Worm (Caenorhabditis elegans): Measurements from ENCODE around the gene cest-8.

Gene cest-8

ce11 chrX:12219477-12219876, at the start of gene cest-8:
cest-8 (plus strand) TSS chrX:12219660.
- TF ChIP-seq egl-27 (tag; optimal IDR thresholded peaks at IDR 0.05) (no peak), lin-39 (tag; optimal IDR thresholded peaks at IDR 0.05) (no peak), gmeb-1 (tag; optimal IDR thresholded peaks at IDR 0.05) (no peak), elt-3 (tag; optimal IDR thresholded peaks at IDR 0.05) (no peak), lin-13 (GFP tag; optimal IDR thresholded peaks at IDR 0.05) (no peak), ztf-11 (tag; optimal IDR thresholded peaks at IDR 0.05) (no peak), ama-1 (optimal IDR thresholded peaks at IDR 0.05) (no peak), unc-55 (GFP tag; optimal IDR thresholded peaks at IDR 0.05) (no peak), aly-2 (tag; optimal IDR thresholded peaks at IDR 0.05) (no peak), mbf-1 (tag; optimal IDR thresholded peaks at IDR 0.05) (no peak), F13H6.1 (tag; optimal IDR thresholded peaks at IDR 0.05) (no peak), snpc-4 (tag; optimal IDR thresholded peaks at IDR 0.05) (no peak), unc-62 (GFP tag; optimal IDR thresholded peaks at IDR 0.05) (no peak), skn-1 (tag; optimal IDR thresholded peaks at IDR 0.05) (no peak), nhr-25 (tag; optimal IDR thresholded peaks at IDR 0.05) (no peak), nhr-77 (tag; optimal IDR thresholded peaks at IDR 0.05) (no peak)

- peak; percentile 48 for TF ChIP-seq nhr-6 (tag; optimal IDR thresholded peaks at IDR 0.05)
- TF ChIP-seq mdl-1 (tag; optimal IDR thresholded peaks at IDR 0.05): peak; percentile 60 to 81
- TF ChIP-seq lsy-2 (tag; optimal IDR thresholded peaks at IDR 0.05): peak; percentile 48 to 74
- TF ChIP-seq alr-1 (tag; optimal IDR thresholded peaks at IDR 0.05): no peak
- no peak for TF ChIP-seq mbf-1 (tag; optimal IDR thresholded peaks at IDR 0.05)
- no peak for TF ChIP-seq nhr-237 (tag; optimal IDR thresholded peaks at IDR 0.05)
- TF ChIP-seq sma-3 (GFP tag; optimal IDR thresholded peaks at IDR 0.05): peak; percentile 22
- peak; percentile 87 for TF ChIP-seq F13H6.1 (tag; optimal IDR thresholded peaks at IDR 0.05)
- TF ChIP-seq nhr-10 (tag; optimal IDR thresholded peaks at IDR 0.05): no peak
- TF ChIP-seq sem-4 (tag; optimal IDR thresholded peaks at IDR 0.05): peak; percentile 57
- no peak for TF ChIP-seq skn-1 (tag; optimal IDR thresholded peaks at IDR 0.05)
- TF ChIP-seq snpc-4 (tag; optimal IDR thresholded peaks at IDR 0.05): peak; percentile 60
- peak; percentile 86 for TF ChIP-seq nhr-25 (tag; optimal IDR thresholded peaks at IDR 0.05)
- TF ChIP-seq mab-5 (tag; optimal IDR thresholded peaks at IDR 0.05): peak; percentile 69
- TF ChIP-seq lin-11 (tag; optimal IDR thresholded peaks at IDR 0.05): peak; percentile 84
- TF ChIP-seq elt-1 (tag; optimal IDR thresholded peaks at IDR 0.05): peak; percentile 36
- no peak for TF ChIP-seq ceh-82 (tag; optimal IDR thresholded peaks at IDR 0.05)
- no peak for TF ChIP-seq unc-39 (tag; optimal IDR thresholded peaks at IDR 0.05)
- peak; percentile 71 for TF ChIP-seq lin-13 (GFP tag; optimal IDR thresholded peaks at IDR 0.05)
- peak; percentile 87 for TF ChIP-seq unc-55 (GFP tag; optimal IDR thresholded peaks at IDR 0.05)
- peak; percentile 99 for TF ChIP-seq nhr-129 (tag; optimal IDR thresholded peaks at IDR 0.05)
- TF ChIP-seq elt-3 (tag; optimal IDR thresholded peaks at IDR 0.05): no peak
- TF ChIP-seq R02D3.7 (tag; optimal IDR thresholded peaks at IDR 0.05): no peak
- TF ChIP-seq ztf-11 (tag; optimal IDR thresholded peaks at IDR 0.05): no peak
- TF ChIP-seq sma-9 (GFP tag; optimal IDR thresholded peaks at IDR 0.05): peak; percentile 94
- TF ChIP-seq sma-9 (tag; optimal IDR thresholded peaks at IDR 0.05): peak; percentile 27
- peak; percentile 52 for TF ChIP-seq ztf-4 (tag; optimal IDR thresholded peaks at IDR 0.05)
- TF ChIP-seq ama-1 (optimal IDR thresholded peaks at IDR 0.05): peak; percentile 54
- no peak for TF ChIP-seq ztf-1 (GFP tag; conservative IDR thresholded peaks at IDR 0.05)
- peak; percentile 23 for TF ChIP-seq blmp-1 (tag; optimal IDR thresholded peaks at IDR 0.05; ENCODE audit: insufficient read depth)
- TF ChIP-seq gmeb-1 (tag; optimal IDR thresholded peaks at IDR 0.05): peak; percentile 51
- TF ChIP-seq peb-1 (tag; optimal IDR thresholded peaks at IDR 0.05): peak; percentile 18
- TF ChIP-seq aly-2 (tag; optimal IDR thresholded peaks at IDR 0.05): no peak
- peak; percentile 36 for TF ChIP-seq nhr-21 (tag; optimal IDR thresholded peaks at IDR 0.05)
- no peak for TF ChIP-seq ZK546.5 (tag; optimal IDR thresholded peaks at IDR 0.05)
- peak; percentile 79 for TF ChIP-seq egl-27 (tag; optimal IDR thresholded peaks at IDR 0.05)
- TF ChIP-seq C34F6.9 (tag; optimal IDR thresholded peaks at IDR 0.05): peak; percentile 79
- TF ChIP-seq nhr-77 (tag; optimal IDR thresholded peaks at IDR 0.05): no peak
- peak; percentile 65 for TF ChIP-seq zag-1 (tag; optimal IDR thresholded peaks at IDR 0.05)
- TF ChIP-seq lin-39 (tag; optimal IDR thresholded peaks at IDR 0.05): no peak
- TF ChIP-seq nhr-23 (tag; optimal IDR thresholded peaks at IDR 0.05): no peak
- peak; percentile 67 for TF ChIP-seq fos-1 (tag; optimal IDR thresholded peaks at IDR 0.05)
- no peak for TF ChIP-seq nhr-11 (tag; optimal IDR thresholded peaks at IDR 0.05)
- TF ChIP-seq unc-62 (GFP tag; optimal IDR thresholded peaks at IDR 0.05): no peak
- peak; percentile 90 for TF ChIP-seq crh-2 (tag; optimal IDR thresholded peaks at IDR 0.05)
- TF ChIP-seq ceh-16 (tag; optimal IDR thresholded peaks at IDR 0.05): peak; percentile 64
- TF ChIP-seq Y55F3AM.14 (GFP tag; optimal IDR thresholded peaks at IDR 0.05): peak; percentile 51
- no peak for TF ChIP-seq nhr-12 (tag; optimal IDR thresholded peaks at IDR 0.05)
- no peak for TF ChIP-seq dmd-4 (tag; optimal IDR thresholded peaks at IDR 0.05)
These were observed 47.7 kb upstream of the cest-8 start, which contains the start of gene F57G12.1 for ce11 chrX:12171631-12172348. F57G12.1 (minus strand) TSS chrX:12171681.

All from whole organism, L2 larva.